Fruit fly (Drosophila melanogaster) whole organism, embryonic: ENCODE measurements around the gene fru.

Experiments
- Antp ChIP-seq: fragments of 200-800 bp; sonication (Bioruptor generic); optimal IDR thresholded peaks from 3 replicates; lab custom pipeline; 2016; ENCODE audit warnings: missing biosample characterization, missing genetic modification characterization
- CG10274 ChIP-seq: fragments of 200-800 bp; sonication (Bioruptor generic); optimal IDR thresholded peaks from 3 replicates; lab custom pipeline; 2017; ENCODE audit warnings: missing biosample characterization, mild to moderate bottlenecking, missing genetic modification characterization
- CG10366 ChIP-seq: fragments of 200-800 bp; sonication (Bioruptor generic); IDR thresholded peaks from 2 replicates; pipeline ENCODE4 v1.3.6; 2022; ENCODE audit warnings: missing biosample characterization, missing genetic modification characterization
- CG10462 ChIP-seq: fragments of 200-800 bp; sonication (Bioruptor generic); optimal IDR thresholded peaks from 2 replicates; lab custom pipeline; 2016; ENCODE audit warnings: missing biosample characterization, missing genetic modification characterization
- CG11696 ChIP-seq: fragments of 200-800 bp; sonication (Bioruptor generic); IDR thresholded peaks from 2 replicates; pipeline ENCODE4 v1.3.6; 2022; ENCODE audit warnings: missing biosample characterization, missing genetic modification characterization
- CG12104 ChIP-seq: fragments of 200-800 bp; sonication (Bioruptor generic); optimal IDR thresholded peaks from 3 replicates; lab custom pipeline; 2016; ENCODE audit warnings: missing biosample characterization, missing genetic modification characterization
- CG12744 ChIP-seq: fragments of 200-800 bp; sonication (Bioruptor generic); optimal IDR thresholded peaks from 2 replicates; lab custom pipeline; 2016; ENCODE audit warnings: missing biosample characterization, missing genetic modification characterization
- CG15514 ChIP-seq: fragments of 200-800 bp; sonication (Bioruptor generic); optimal IDR thresholded peaks from 3 replicates; lab custom pipeline; 2017; ENCODE audit warnings: missing biosample characterization, missing genetic modification characterization, mild to moderate bottlenecking, moderate library complexity, missing genetic modification reagents
- CG15696 ChIP-seq: fragments of 200-800 bp; sonication (Bioruptor generic); optimal IDR thresholded peaks from 2 replicates; lab custom pipeline; 2019; ENCODE audit warnings: missing biosample characterization, mild to moderate bottlenecking, missing genetic modification characterization, moderate library complexity
- CG16813 ChIP-seq: fragments of 200-800 bp; sonication (Bioruptor generic); IDR thresholded peaks from 3 replicates; pipeline ENCODE4 v1.3.6; 2022; ENCODE audit warnings: missing biosample characterization, missing genetic modification characterization; ENCODE audit not compliant: partially characterized antibody
- CG17361 ChIP-seq: fragments of 200-800 bp; sonication (Bioruptor generic); IDR thresholded peaks from 3 replicates; pipeline ENCODE4 v1.3.6; 2022; ENCODE audit warnings: missing biosample characterization, missing genetic modification characterization
- CG1792 ChIP-seq: fragments of 200-800 bp; sonication (Bioruptor generic); optimal IDR thresholded peaks from 2 replicates; lab custom pipeline; 2016; ENCODE audit warnings: missing biosample characterization, missing genetic modification characterization
- CG2202 ChIP-seq: fragments of 200-800 bp; sonication (Bioruptor generic); optimal IDR thresholded peaks from 2 replicates; lab custom pipeline; 2018; ENCODE audit warnings: missing biosample characterization, mild to moderate bottlenecking, missing genetic modification characterization
- CG34224 ChIP-seq: fragments of 200-800 bp; sonication (Bioruptor generic); IDR thresholded peaks from 3 replicates; pipeline ENCODE4 v1.3.6; 2022; ENCODE audit warnings: missing biosample characterization, missing genetic modification characterization; ENCODE audit not compliant: partially characterized antibody
- CG8478 ChIP-seq: fragments of >200 bp; optimal IDR thresholded peaks from 2 replicates; lab custom pipeline; 2018
- Dip3 ChIP-seq: fragments of 200-800 bp; sonication (Bioruptor generic); optimal IDR thresholded peaks from 3 replicates; lab custom pipeline; 2016; ENCODE audit warnings: missing biosample characterization, missing genetic modification characterization
- Drgx ChIP-seq: fragments of 200-800 bp; sonication (Bioruptor generic); IDR thresholded peaks from 2 replicates; pipeline ENCODE4 v1.3.6; 2022; ENCODE audit warnings: missing biosample characterization, missing genetic modification characterization
- Fer3 ChIP-seq: fragments of 200-800 bp; sonication (Bioruptor generic); optimal IDR thresholded peaks from 2 replicates; lab custom pipeline; 2018; ENCODE audit warnings: missing biosample characterization, mild to moderate bottlenecking, missing genetic modification characterization, moderate library complexity
- HLH54F ChIP-seq: fragments of 200-800 bp; sonication (Bioruptor generic); optimal IDR thresholded peaks from 3 replicates; lab custom pipeline; 2016; ENCODE audit warnings: missing biosample characterization, missing genetic modification characterization
- Hand ChIP-seq: fragments of 200-800 bp; sonication (Bioruptor generic); optimal IDR thresholded peaks from 2 replicates; lab custom pipeline; 2017; ENCODE audit warnings: mild to moderate bottlenecking, missing biosample characterization, missing genetic modification reagents, missing genetic modification characterization
- Hey ChIP-seq: fragments of 200-800 bp; sonication (Bioruptor generic); optimal IDR thresholded peaks from 3 replicates; lab custom pipeline; 2018; ENCODE audit warnings: missing biosample characterization, mild to moderate bottlenecking, missing genetic modification characterization
- HmgZ ChIP-seq: fragments of 200-800 bp; sonication (Bioruptor generic); optimal IDR thresholded peaks from 2 replicates; lab custom pipeline; 2018; ENCODE audit warnings: missing biosample characterization, mild to moderate bottlenecking, missing genetic modification characterization
- Hr78 ChIP-seq, 2 experiments: fragments of 200-800 bp in 1 of 2; fragments of >200 bp in 1 of 2; sonication (Bioruptor generic) in 1 of 2; optimal IDR thresholded peaks; 2 replicates each; lab custom pipeline; 2017 to 2019; ENCODE audit warnings: missing biosample characterization in 2 of 2, missing genetic modification characterization in 2 of 2, mild to moderate bottlenecking in 1 of 2, moderate library complexity in 1 of 2
- Lim3 ChIP-seq: fragments of 200-800 bp; sonication (Bioruptor generic); IDR thresholded peaks from 2 replicates; pipeline ENCODE4 v1.3.6; 2022; ENCODE audit warnings: missing biosample characterization, missing genetic modification characterization
- MTF-1 ChIP-seq: fragments of 200-800 bp; sonication (Bioruptor generic); optimal IDR thresholded peaks from 2 replicates; lab custom pipeline; 2018; ENCODE audit warnings: missing biosample characterization, mild to moderate bottlenecking, missing genetic modification characterization, borderline replicate concordance
- Nf-YB ChIP-seq: fragments of 200-800 bp; sonication (Bioruptor generic); optimal IDR thresholded peaks from 3 replicates; lab custom pipeline; 2019; ENCODE audit warnings: missing biosample characterization, mild to moderate bottlenecking, missing genetic modification characterization, moderate library complexity
- NfI ChIP-seq: fragments of 200-800 bp; sonication (Bioruptor generic); optimal IDR thresholded peaks from 3 replicates; lab custom pipeline; 2018; ENCODE audit warnings: missing biosample characterization, mild to moderate bottlenecking, missing genetic modification characterization, moderate library complexity
- Poxn ChIP-seq: fragments of 200-800 bp; sonication (Bioruptor generic); IDR thresholded peaks from 2 replicates; pipeline ENCODE4 v1.3.6; 2022; ENCODE audit warnings: missing biosample characterization, missing genetic modification characterization
- bbx ChIP-seq: fragments of 200-800 bp; sonication (Bioruptor generic); IDR thresholded peaks from 2 replicates; pipeline ENCODE4 v1.3.6; 2022; ENCODE audit warnings: missing biosample characterization, missing genetic modification characterization; ENCODE audit not compliant: partially characterized antibody
- cg ChIP-seq: fragments of 200-800 bp; sonication (Bioruptor generic); optimal IDR thresholded peaks from 3 replicates; lab custom pipeline; 2019; ENCODE audit warnings: missing biosample characterization, mild to moderate bottlenecking, missing genetic modification characterization, moderate library complexity
- chinmo ChIP-seq: fragments of 200-800 bp; sonication (Bioruptor generic); IDR thresholded peaks from 4 replicates; pipeline ENCODE4 v1.3.6; 2022; ENCODE audit warnings: missing biosample characterization, missing genetic modification characterization; ENCODE audit not compliant: partially characterized antibody
- dm ChIP-seq: fragments of 200-800 bp; sonication (Bioruptor generic); optimal IDR thresholded peaks from 3 replicates; lab custom pipeline; 2016; ENCODE audit warnings: missing biosample characterization, missing genetic modification characterization
- dmrt99B ChIP-seq: fragments of 200-800 bp; sonication (Bioruptor generic); optimal IDR thresholded peaks from 2 replicates; lab custom pipeline; 2018; ENCODE audit warnings: missing biosample characterization, mild to moderate bottlenecking, missing genetic modification characterization, moderate library complexity
- en ChIP-seq: fragments of 200-800 bp; sonication (Bioruptor generic); optimal IDR thresholded peaks from 2 replicates; lab custom pipeline; 2016; ENCODE audit warnings: missing biosample characterization, missing genetic modification characterization
- fu2 ChIP-seq: fragments of 200-800 bp; sonication (Bioruptor generic); optimal IDR thresholded peaks from 2 replicates; lab custom pipeline; 2016; ENCODE audit warnings: missing biosample characterization, missing genetic modification characterization
- kah ChIP-seq: fragments of 200-800 bp; sonication (Bioruptor generic); optimal IDR thresholded peaks from 2 replicates; lab custom pipeline; 2018; ENCODE audit warnings: missing biosample characterization, mild to moderate bottlenecking, missing genetic modification characterization
- ken ChIP-seq: fragments of 200-800 bp; sonication (Bioruptor generic); IDR thresholded peaks from 3 replicates; pipeline ENCODE4 v1.3.6; 2022; ENCODE audit warnings: missing biosample characterization, missing genetic modification characterization
- nom ChIP-seq: fragments of 200-800 bp; sonication (Bioruptor generic); optimal IDR thresholded peaks from 2 replicates; lab custom pipeline; 2017; ENCODE audit warnings: missing biosample characterization, missing genetic modification characterization, mild to moderate bottlenecking, moderate library complexity, missing genetic modification reagents
- onecut ChIP-seq: fragments of 200-800 bp; sonication (Bioruptor generic); IDR thresholded peaks from 2 replicates; pipeline ENCODE4 v1.3.6; 2022; ENCODE audit warnings: missing biosample characterization, missing genetic modification characterization
- pum ChIP-seq: fragments of 200-800 bp; sonication (Bioruptor generic); optimal IDR thresholded peaks from 2 replicates; lab custom pipeline; 2016; ENCODE audit warnings: missing biosample characterization, missing genetic modification characterization
- sc ChIP-seq, 3 experiments: fragments of >200 bp in 2 of 3; fragments of 200-800 bp in 1 of 3; sonication (Bioruptor generic) in 1 of 3; optimal IDR thresholded peaks; 2 replicates in 2 of 3; 3 replicates in 1 of 3; lab custom pipeline; 2017; ENCODE audit warnings: mild to moderate bottlenecking in 1 of 3, missing biosample characterization in 1 of 3, missing genetic modification characterization in 1 of 3, missing genetic modification reagents in 1 of 3
- slp2 ChIP-seq: fragments of 200-800 bp; sonication (Bioruptor generic); optimal IDR thresholded peaks from 2 replicates; lab custom pipeline; 2016; ENCODE audit warnings: missing biosample characterization, missing genetic modification characterization
- tap ChIP-seq: fragments of 200-800 bp; optimal IDR thresholded peaks from 3 replicates; lab custom pipeline; 2019; ENCODE audit warnings: missing biosample characterization, mild to moderate bottlenecking, missing genetic modification characterization, moderate library complexity
- tgo ChIP-seq: fragments of 200-800 bp; sonication (Bioruptor generic); IDR thresholded peaks from 3 replicates; pipeline ENCODE4 v1.3.6; 2022; ENCODE audit warnings: missing biosample characterization, missing genetic modification characterization
- vnd ChIP-seq: fragments of 200-800 bp; sonication (Bioruptor generic); IDR thresholded peaks from 3 replicates; pipeline ENCODE4 v1.3.6; 2022; ENCODE audit warnings: missing biosample characterization, missing genetic modification characterization; ENCODE audit not compliant: partially characterized antibody
- zfh2 ChIP-seq: fragments of 200-800 bp; sonication (Bioruptor generic); optimal IDR thresholded peaks from 2 replicates; lab custom pipeline; 2016; ENCODE audit warnings: missing biosample characterization, missing genetic modification characterization

The fru gene

DNA sequence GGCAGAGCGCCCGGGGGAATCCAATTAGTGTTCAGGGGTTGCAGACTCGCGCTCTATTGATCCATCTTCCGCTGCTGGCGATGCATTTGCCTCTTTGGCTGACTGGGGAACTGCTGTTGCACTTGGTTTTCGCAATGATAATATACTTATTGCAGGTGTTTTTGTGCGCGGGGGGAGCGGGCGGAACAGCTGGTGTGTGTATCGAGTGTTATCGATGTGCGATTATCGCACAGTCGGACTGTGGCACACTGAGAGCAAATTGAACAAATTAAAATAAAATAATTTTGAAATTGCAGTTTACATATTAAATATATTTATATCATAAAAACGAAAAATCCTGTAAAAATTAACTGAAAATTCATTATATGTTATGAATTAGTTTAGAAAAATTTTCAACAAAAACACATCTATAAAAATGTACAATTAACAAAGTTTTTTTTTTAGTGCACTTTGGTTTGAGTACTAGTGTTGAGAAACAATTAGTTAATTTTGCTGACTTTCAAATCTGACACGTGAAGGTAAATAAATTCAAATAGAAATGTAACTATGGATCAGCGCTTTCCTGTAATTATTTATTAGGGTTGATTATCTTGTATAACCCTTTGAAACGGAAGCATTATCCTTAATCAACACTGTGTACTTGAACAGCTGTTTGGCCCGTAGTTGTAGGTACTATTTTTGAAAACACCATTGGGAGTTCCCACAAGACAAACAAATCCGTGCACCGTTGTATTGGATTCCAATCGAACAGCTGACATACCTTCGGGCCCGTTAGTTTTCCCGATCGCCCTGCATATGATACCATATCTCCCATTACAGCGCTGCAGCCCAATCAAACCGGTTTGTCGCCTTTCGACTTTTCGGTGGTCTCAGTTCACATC is 142.6 kb downstream of the fru start, which contains the start of the genes Wdr37 and koko (continued):
- TF ChIP-seq CG1792 (peak; percentile 56), CG11696 (GFP tag; lab: Robert Waterston, UW) (peak; percentile 93), vnd (GFP tag; lab: Robert Waterston, UW) (no peak; the same call in 1 of the 3 replicates), CG10366 (peak; percentile 97), fu2 (GFP tag; lab: Kevin White, UChicago) (peak; percentile 52), Hand (GFP tag; lab: Kevin White, UChicago) (peak; percentile 85), en (GFP tag; lab: Kevin White, UChicago) (peak; percentile 40), NfI (peak; percentile 90), nom (GFP tag; lab: Kevin White, UChicago) (peak; percentile 89), Hey (tag; lab: Kevin White, UChicago) (peak; percentile 22), dmrt99B (tag; lab: Kevin White, UChicago) (peak; percentile 98), CG8478 (no peak), kah (peak; percentile 88), Lim3 (GFP tag; lab: Robert Waterston, UW) (peak; percentile 85), CG34224 (peak; percentile 46; the same call in 2 of the 3 replicates), ken (peak; percentile 88), cg (GFP tag; lab: Kevin White, UChicago) (no peak), CG16813 (GFP tag; lab: Robert Waterston, UW) (0 out of 3 replicates have a peak, but pooled peaks have one; percentile 54), CG15696 (tag; lab: Kevin White, UChicago) (peak; percentile 97), CG12744 (GFP tag; lab: Kevin White, UChicago) (peak; percentile 61), dm (GFP tag; lab: Kevin White, UChicago) (peak; percentile 53), slp2 (GFP tag; lab: Kevin White, UChicago) (peak; percentile 45), onecut (GFP tag; lab: Robert Waterston, UW) (peak; percentile 89), sc (optimal IDR thresholded peaks at IDR 0.05; lab: Kevin White, UChicago) (no peak), sc (GFP tag; optimal IDR thresholded peaks at IDR 0.05; lab: Kevin White, UChicago) (peak; percentile 92), CG10462 (GFP tag; lab: Kevin White, UChicago) (peak; percentile 94), HLH54F (GFP tag; lab: Kevin White, UChicago) (peak; percentile 61), zfh2 (GFP tag; lab: Kevin White, UChicago) (peak; percentile 55), Drgx (GFP tag; lab: Robert Waterston, UW) (peak; percentile 98), tap (tag; lab: Kevin White, UChicago) (peak; percentile 94), pum (GFP tag; lab: Kevin White, UChicago) (peak; percentile 75), Hr78 (GFP tag; optimal IDR thresholded peaks at IDR 0.05; lab: Kevin White, UChicago) (peak in 1 of 2 experiments; percentile 79), chinmo (GFP tag; lab: Robert Waterston, UW) (0 out of 4 replicates have a peak, but pooled peaks have one; percentile 28), Antp (GFP tag; lab: Kevin White, UChicago) (peak; percentile 81), Nf-YB (peak; percentile 86), HmgZ (peak; percentile 96), CG12104 (peak; percentile 93), MTF-1 (GFP tag; lab: Kevin White, UChicago) (peak; percentile 69), bbx (peak; percentile 52; the same call in 1 of the 2 replicates), CG17361 (GFP tag; lab: Robert Waterston, UW) (peak; percentile 100), CG2202 (tag; lab: Kevin White, UChicago) (peak; percentile 91), Fer3 (tag; lab: Kevin White, UChicago) (peak; percentile 98), CG15514 (GFP tag; lab: Kevin White, UChicago) (peak; percentile 88), Dip3 (GFP tag; lab: Kevin White, UChicago) (peak; percentile 70), CG10274 (peak; percentile 62), tgo (GFP tag; lab: Robert Waterston, UW) (peak; percentile 100), Poxn (GFP tag; lab: Robert Waterston, UW) (peak; percentile 94)
- TF ChIP-seq, all 482 proteins: peak for 450
